Worm (Caenorhabditis elegans) whole organism, L2 larva: Measurements from ENCODE around the gene F56D5.9.

Experiments
- R02D3.7 ChIP-seq: fragments of 150-350 bp; optimal IDR thresholded peaks from 2 replicates; lab custom pipeline; 2014; ENCODE audit warnings: missing biosample characterization, missing genetic modification characterization
- alr-1 ChIP-seq: fragments of 150-350 bp; optimal IDR thresholded peaks from 2 replicates; lab custom pipeline; 2014; ENCODE audit warnings: missing biosample characterization, missing genetic modification characterization
- lin-13 ChIP-seq: fragments of 150-350 bp; optimal IDR thresholded peaks from 2 replicates; lab custom pipeline; 2014; ENCODE audit warnings: missing biosample characterization, missing genetic modification reagents, missing genetic modification characterization
- lin-39 ChIP-seq: fragments of 150-350 bp; optimal IDR thresholded peaks from 2 replicates; lab custom pipeline; 2014; ENCODE audit warnings: missing biosample characterization, missing genetic modification reagents, missing genetic modification characterization
- mdl-1 ChIP-seq, 2 experiments: fragments of 150-350 bp in 1 of 2; sonication (generic microtip) in 1 of 2; optimal IDR thresholded peaks; 2 replicates each; lab custom pipeline; 2017; ENCODE audit warnings: missing biosample characterization in 2 of 2, missing genetic modification characterization in 2 of 2
- nhr-77 ChIP-seq: fragments of 150-350 bp; optimal IDR thresholded peaks from 2 replicates; lab custom pipeline; 2014; ENCODE audit warnings: missing biosample characterization, missing genetic modification characterization
- snpc-4 ChIP-seq: fragments of 150-350 bp; optimal IDR thresholded peaks from 2 replicates; lab custom pipeline; 2014; ENCODE audit warnings: missing biosample characterization, missing genetic modification characterization
- unc-39 ChIP-seq: fragments of 150-350 bp; optimal IDR thresholded peaks from 2 replicates; lab custom pipeline; 2014; ENCODE audit warnings: missing biosample characterization, missing genetic modification characterization
- zag-1 ChIP-seq: fragments of 150-350 bp; optimal IDR thresholded peaks from 2 replicates; lab custom pipeline; 2014; ENCODE audit warnings: missing biosample characterization, missing genetic modification characterization

DNA sequence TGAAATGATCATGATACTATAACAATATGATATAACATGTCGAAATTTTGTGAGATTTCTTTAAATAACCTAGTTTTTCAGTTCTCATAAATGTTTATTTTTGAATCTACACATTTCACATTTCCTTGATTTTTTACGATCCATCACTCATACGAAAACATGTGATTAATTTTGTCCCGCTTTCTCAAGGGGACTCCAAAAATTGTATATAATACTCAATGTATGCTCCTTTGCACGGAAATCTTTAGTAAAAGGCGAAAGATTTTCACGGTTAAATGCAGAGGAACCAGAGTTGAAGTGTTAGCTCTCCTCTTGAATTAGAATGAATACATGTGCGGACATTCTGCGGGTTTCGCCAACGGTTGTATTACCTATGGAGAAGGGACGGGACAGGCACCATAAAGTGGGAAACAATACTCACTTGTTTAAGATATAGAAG lies 42.1 kb upstream of the F56D5.9 start:
- TF ChIP-seq snpc-4 (tag; lab: Kevin White, UChicago) (peak; percentile 78), R02D3.7 (tag; lab: Kevin White, UChicago) (no peak), unc-39 (tag; lab: Kevin White, UChicago) (no peak), lin-39 (no peak), nhr-77 (no peak), alr-1 (tag; lab: Kevin White, UChicago) (no peak), lin-13 (no peak), mdl-1 (tag; optimal IDR thresholded peaks at IDR 0.05; lab: Kevin White, UChicago) (no peak), zag-1 (no peak)
